Fruit fly (Drosophila melanogaster) whole organism: ENCODE data around the gene und.

Experiments used
- CG8478 ChIP-seq: fragments of >200 bp; optimal IDR thresholded peaks from 2 replicates; lab custom pipeline; 2018; ENCODE audit warnings: inconsistent platforms
- EcR ChIP-seq, 2 experiments: fragments of >200 bp; optimal IDR thresholded peaks; 2 replicates each; lab custom pipeline; 2017; ENCODE audit warnings: missing biosample characterization in 2 of 2, missing genetic modification characterization in 2 of 2, missing genetic modification reagents in 2 of 2
- psq ChIP-seq: fragments of >200 bp; optimal IDR thresholded peaks from 2 replicates; lab custom pipeline; 2017

DNA sequence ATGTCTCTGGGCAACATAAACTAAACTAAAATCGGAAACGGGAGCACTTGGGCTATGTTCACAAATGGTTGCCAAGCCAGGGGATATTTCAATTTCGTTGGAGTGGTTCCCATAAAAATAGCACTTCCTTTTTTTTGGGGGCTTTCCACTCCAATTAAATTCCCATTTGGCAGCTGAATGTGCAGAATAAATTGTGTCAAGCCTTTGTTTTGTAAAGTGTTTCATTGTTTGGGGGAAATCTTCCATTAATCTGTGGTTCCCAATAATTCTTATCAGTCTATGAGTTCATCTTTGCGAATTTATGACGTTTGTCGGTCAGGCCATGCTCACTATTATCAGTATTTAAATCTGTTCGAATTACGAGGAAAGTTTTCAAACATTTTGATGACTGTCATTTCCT, 14.8 kb downstream of the und start:
- TF ChIP-seq CG8478 (lab: Kevin White, UChicago) = no peak
- no peak for TF ChIP-seq psq
- no peak for TF ChIP-seq EcR (GFP tag; optimal IDR thresholded peaks at IDR 0.05; lab: Kevin White, UChicago)
